Worm (Caenorhabditis elegans) whole organism, L1 larva: ENCODE results near the gene R04B3.1.

Experiments used
- C16A3.4 ChIP-seq: fragments of 150-350 bp; optimal IDR thresholded peaks from 2 replicates; lab custom pipeline; 2014; ENCODE audit warnings: missing biosample characterization, missing genetic modification characterization
- Y116A8C.19 ChIP-seq: sonication (generic microtip); optimal IDR thresholded peaks from 2 replicates; lab custom pipeline; 2016; ENCODE audit warnings: missing compliant biosample characterization, missing genetic modification characterization, borderline replicate concordance
- alr-1 ChIP-seq: fragments of 200-800 bp; sonication (Bioruptor generic); optimal IDR thresholded peaks from 2 replicates; lab custom pipeline; 2018; ENCODE audit warnings: borderline replicate concordance, mild to moderate bottlenecking, missing genetic modification characterization, missing compliant biosample characterization
- blmp-1 ChIP-seq: fragments of 150-350 bp; optimal IDR thresholded peaks from 2 replicates; lab custom pipeline; 2014; ENCODE audit warnings: missing biosample characterization, missing genetic modification characterization
- ceh-8 ChIP-seq: fragments of 200-800 bp; sonication (Bioruptor generic); optimal IDR thresholded peaks from 2 replicates; lab custom pipeline; 2018; ENCODE audit warnings: mild to moderate bottlenecking, missing genetic modification characterization, moderate library complexity, missing compliant biosample characterization
- ceh-82 ChIP-seq, 3 experiments: fragments of 150-350 bp in 1 of 3; sonication (generic microtip) in 2 of 3; optimal IDR thresholded peaks; 2 replicates each; lab custom pipeline; 2014 to 2017; ENCODE audit warnings: missing biosample characterization in 3 of 3, missing genetic modification characterization in 3 of 3
- ceh-88 ChIP-seq: fragments of 200-800 bp; sonication (Bioruptor generic); IDR thresholded peaks from 2 replicates; pipeline ENCODE4 v1.3.6; 2022; ENCODE audit warnings: missing genetic modification characterization, missing compliant biosample characterization
- ces-1 ChIP-seq: fragments of 150-350 bp; optimal IDR thresholded peaks from 2 replicates; lab custom pipeline; 2014; ENCODE audit warnings: missing biosample characterization, missing genetic modification reagents, missing genetic modification characterization
- efl-1 ChIP-seq, 4 experiments: fragments of 150-350 bp; optimal IDR thresholded peaks in 3 of 4; peaks in 1 of 4; 1 replicate in 1 of 4; 2 replicates in 3 of 4; lab custom pipeline; 2014; ENCODE audit warnings: missing biosample characterization in 2 of 4, missing genetic modification characterization in 2 of 4, missing genetic modification reagents in 2 of 4
- efl-3 ChIP-seq: fragments of 200-800 bp; sonication (Bioruptor generic); optimal IDR thresholded peaks from 2 replicates; lab custom pipeline; 2018; ENCODE audit warnings: mild to moderate bottlenecking, missing genetic modification characterization, missing compliant biosample characterization
- egl-13 ChIP-seq: sonication (generic microtip); optimal IDR thresholded peaks from 2 replicates; lab custom pipeline; 2016; ENCODE audit warnings: missing genotype, missing genetic modification reagents, missing genetic modification characterization, missing compliant biosample characterization
- egl-27 ChIP-seq, 2 experiments: fragments of 150-350 bp in 1 of 2; sonication (generic microtip); optimal IDR thresholded peaks; 3 replicates each; lab custom pipeline; 2017 to 2018; ENCODE audit warnings: missing biosample characterization in 2 of 2, missing genetic modification characterization in 2 of 2, missing genetic modification reagents in 2 of 2
- elt-2 ChIP-seq: sonication (generic microtip); optimal IDR thresholded peaks from 2 replicates; lab custom pipeline; 2016; ENCODE audit warnings: missing genetic modification characterization, mild to moderate bottlenecking, inconsistent platforms, missing compliant biosample characterization, missing genetic modification reagents
- elt-3 ChIP-seq, 6 experiments: fragments of 150-350 bp in 1 of 6; sonication (generic microtip); optimal IDR thresholded peaks; 2 replicates each; lab custom pipeline; 2017 to 2018; ENCODE audit warnings: missing biosample characterization in 6 of 6, missing genetic modification characterization in 6 of 6, inconsistent platforms in 1 of 6
- fkh-10 ChIP-seq: sonication (generic microtip); optimal IDR thresholded peaks from 2 replicates; lab custom pipeline; 2017; ENCODE audit warnings: missing biosample characterization, missing genetic modification reagents, missing genetic modification characterization
- fos-1 ChIP-seq: fragments of 150-350 bp; optimal IDR thresholded peaks from 2 replicates; lab custom pipeline; 2014; ENCODE audit warnings: missing biosample characterization, missing genetic modification characterization
- hpl-2 ChIP-seq: fragments of 150-350 bp; optimal IDR thresholded peaks from 2 replicates; lab custom pipeline; 2014; ENCODE audit warnings: missing biosample characterization, missing genetic modification reagents, missing genetic modification characterization
- lin-14 ChIP-seq: fragments of 200-800 bp; sonication (Bioruptor generic); optimal IDR thresholded peaks from 2 replicates; lab custom pipeline; 2018; ENCODE audit warnings: mild to moderate bottlenecking, missing genetic modification characterization, moderate library complexity, missing compliant biosample characterization
- lsy-2 ChIP-seq, 2 experiments: fragments of 150-350 bp; optimal IDR thresholded peaks; 2 replicates each; lab custom pipeline; 2014; ENCODE audit warnings: missing biosample characterization in 2 of 2, missing genetic modification characterization in 2 of 2
- nhr-47 ChIP-seq: sonication (generic microtip); optimal IDR thresholded peaks from 2 replicates; lab custom pipeline; 2016; ENCODE audit warnings: mild to moderate bottlenecking, missing genetic modification characterization, moderate library complexity, missing compliant biosample characterization
- nhr-71 ChIP-seq: sonication (generic microtip); optimal IDR thresholded peaks from 2 replicates; lab custom pipeline; 2016; ENCODE audit warnings: mild to moderate bottlenecking, missing genetic modification characterization, moderate library complexity, missing compliant biosample characterization
- nhr-77 ChIP-seq: fragments of 150-350 bp; optimal IDR thresholded peaks from 2 replicates; lab custom pipeline; 2014; ENCODE audit warnings: missing biosample characterization, missing genetic modification characterization
- nhr-85 ChIP-seq: sonication (generic microtip); peaks from one replicate; lab custom pipeline; 2016; ENCODE audit warnings: missing genetic modification characterization, inconsistent platforms, missing compliant biosample characterization
- pax-3 ChIP-seq: fragments of 200-800 bp; sonication (Bioruptor generic); optimal IDR thresholded peaks from 2 replicates; lab custom pipeline; 2018; ENCODE audit warnings: mild to moderate bottlenecking, missing genetic modification characterization, moderate library complexity, missing compliant biosample characterization
- rnt-1 ChIP-seq: sonication (generic microtip); optimal IDR thresholded peaks from 2 replicates; lab custom pipeline; 2016; ENCODE audit warnings: mild to moderate bottlenecking, missing genetic modification characterization, moderate library complexity, missing compliant biosample characterization
- skn-1 ChIP-seq: fragments of 150-350 bp; optimal IDR thresholded peaks from 2 replicates; lab custom pipeline; 2014; ENCODE audit warnings: missing biosample characterization, missing genetic modification characterization
- snpc-4 ChIP-seq: fragments of 150-350 bp; optimal IDR thresholded peaks from 2 replicates; lab custom pipeline; 2014; ENCODE audit warnings: missing biosample characterization, missing genetic modification characterization
- snu-23 ChIP-seq: sonication (generic microtip); optimal IDR thresholded peaks from 2 replicates; lab custom pipeline; 2016; ENCODE audit warnings: missing genetic modification characterization, missing compliant biosample characterization
- sox-4 ChIP-seq: sonication (generic microtip); optimal IDR thresholded peaks from 2 replicates; lab custom pipeline; 2016; ENCODE audit warnings: missing genetic modification characterization, missing compliant biosample characterization
- swsn-7 ChIP-seq: sonication (generic microtip); optimal IDR thresholded peaks from 2 replicates; lab custom pipeline; 2016; ENCODE audit warnings: missing genetic modification characterization, missing compliant biosample characterization
- tbx-2 ChIP-seq: sonication (generic microtip); optimal IDR thresholded peaks from 2 replicates; lab custom pipeline; 2016; ENCODE audit warnings: missing genetic modification characterization, missing compliant biosample characterization
- tlp-1 ChIP-seq: fragments of 150-350 bp; optimal IDR thresholded peaks from 2 replicates; lab custom pipeline; 2014; ENCODE audit warnings: missing biosample characterization, missing genetic modification characterization
- unc-30 ChIP-seq: sonication (generic microtip); optimal IDR thresholded peaks from 2 replicates; lab custom pipeline; 2017; ENCODE audit warnings: missing biosample characterization, missing genetic modification characterization
- unc-86 ChIP-seq: sonication (generic microtip); optimal IDR thresholded peaks from 2 replicates; lab custom pipeline; 2016; ENCODE audit warnings: missing genetic modification characterization, missing compliant biosample characterization
- vab-15 ChIP-seq: sonication (generic microtip); optimal IDR thresholded peaks from 2 replicates; lab custom pipeline; 2017; ENCODE audit warnings: missing genotype, mild to moderate bottlenecking, missing genetic modification characterization, missing compliant biosample characterization
- xbp-1 ChIP-seq: sonication (generic microtip); optimal IDR thresholded peaks from 2 replicates; lab custom pipeline; 2016; ENCODE audit warnings: missing genetic modification characterization, missing compliant biosample characterization
- ztf-11 ChIP-seq, 2 experiments: sonication (generic microtip); optimal IDR thresholded peaks; 2 replicates each; lab custom pipeline; 2016 to 2017; ENCODE audit warnings: missing genetic modification characterization in 2 of 2, missing biosample characterization in 1 of 2, missing compliant biosample characterization in 1 of 2

The R04B3.1 gene

ce11 chrX:2493586-2494175, 22.5 kb upstream of the R04B3.1 start:
- TF ChIP-seq skn-1 (peak; percentile 15), nhr-47 (tag; lab: Kevin White, UChicago) (no peak), efl-1 (optimal IDR thresholded peaks at IDR 0.05; lab: Kevin White, UChicago) (no peak), efl-1 (GFP tag; optimal IDR thresholded peaks at IDR 0.05 in 1 of 2; lab: Kevin White, UChicago) (peak in 1 of 2 experiments; percentile 65), snpc-4 (peak; percentile 1)
- TF ChIP-seq, all 84 proteins: peak for 3

ce11 chrX:2488526-2489098, 17.4 kb upstream of the R04B3.1 start, which contains the start of gene hid-1:
hid-1 (plus strand) TSS chrX:2489048.
- TF ChIP-seq egl-27 (tag; optimal IDR thresholded peaks at IDR 0.05; lab: Kevin White, UChicago), result no peak
- peak; percentile 10 for TF ChIP-seq snu-23 (GFP tag; lab: Kevin White, UChicago)
- peak; percentile 9 for TF ChIP-seq tbx-2 (tag; lab: Kevin White, UChicago)
- TF ChIP-seq ztf-11 (tag; optimal IDR thresholded peaks at IDR 0.05; lab: Kevin White, UChicago), result peak in 1 of 2 experiments; percentile 46
- no peak for TF ChIP-seq tlp-1 (tag; lab: Kevin White, UChicago)
- no peak for TF ChIP-seq ceh-8 (GFP tag; lab: Kevin White, UChicago)
- TF ChIP-seq fkh-10 (GFP tag; lab: Kevin White, UChicago), result peak; percentile 11
- TF ChIP-seq lsy-2 (tag; optimal IDR thresholded peaks at IDR 0.05; lab: Kevin White, UChicago), result peak in 1 of 2 experiments; percentile 11
- TF ChIP-seq nhr-47 (tag; lab: Kevin White, UChicago), result peak; percentile 29
- TF ChIP-seq vab-15 (tag; lab: Kevin White, UChicago), result no peak
- peak in 1 of 3 experiments; percentile 53 for TF ChIP-seq ceh-82 (tag; optimal IDR thresholded peaks at IDR 0.05; lab: Kevin White, UChicago)
- peak; percentile 49 for TF ChIP-seq nhr-85 (tag; lab: Kevin White, UChicago)
- TF ChIP-seq lin-14 (GFP tag; lab: Kevin White, UChicago), result peak; percentile 83
- TF ChIP-seq xbp-1 (tag; lab: Kevin White, UChicago), result peak; percentile 4
- peak; percentile 38 for TF ChIP-seq rnt-1
- no peak for TF ChIP-seq fos-1
- peak; percentile 51 for TF ChIP-seq unc-86
- TF ChIP-seq swsn-7 (tag; lab: Kevin White, UChicago), result peak; percentile 13
- no peak for TF ChIP-seq hpl-2 (GFP tag; lab: Kevin White, UChicago)
- peak; percentile 30 for TF ChIP-seq skn-1
- TF ChIP-seq Y116A8C.19 (tag; lab: Kevin White, UChicago), result no peak
- TF ChIP-seq ceh-88 (GFP tag; lab: Robert Waterston, UW), result no peak
- no peak for TF ChIP-seq sox-4 (tag; lab: Kevin White, UChicago)
- TF ChIP-seq efl-1 (optimal IDR thresholded peaks at IDR 0.05; lab: Kevin White, UChicago), result no peak
- TF ChIP-seq efl-1 (GFP tag; optimal IDR thresholded peaks at IDR 0.05 in 1 of 2; lab: Kevin White, UChicago), result no peak
- TF ChIP-seq C16A3.4 (tag; lab: Kevin White, UChicago), result no peak
- TF ChIP-seq unc-30 (tag; lab: Kevin White, UChicago), result no peak
- no peak for TF ChIP-seq nhr-77
- peak; percentile 57 for TF ChIP-seq egl-13 (tag; lab: Kevin White, UChicago)
- peak; percentile 8 for TF ChIP-seq ces-1 (GFP tag; lab: Kevin White, UChicago)
- peak; percentile 30 for TF ChIP-seq nhr-71 (tag; lab: Kevin White, UChicago)

- peak in 1 of 6 experiments; percentile 9 for TF ChIP-seq elt-3 (tag; optimal IDR thresholded peaks at IDR 0.05; lab: Kevin White, UChicago)
- TF ChIP-seq alr-1 (tag; lab: Kevin White, UChicago), result no peak
- no peak for TF ChIP-seq efl-3 (GFP tag; lab: Kevin White, UChicago)
- no peak for TF ChIP-seq elt-2
- no peak for TF ChIP-seq pax-3
- peak; percentile 95 for TF ChIP-seq blmp-1 (tag; lab: Kevin White, UChicago)
These were observed 11.9 kb upstream of the R04B3.1 start, which contains the start of gene K02E10.4 for ce11 chrX:2483078-2483477. K02E10.4 (plus strand) TSS chrX:2483263.
